Worm (Caenorhabditis elegans) whole organism, midembryonic: ENCODE results near the gene K04A8.20.

ENCODE experiments used
- T22C8.4 ChIP-seq: fragments of 200-800 bp; sonication (Bioruptor generic); IDR thresholded peaks from 2 replicates; pipeline ENCODE4 v1.3.6; 2022; ENCODE audit warnings: missing genetic modification characterization, missing compliant biosample characterization
- cog-1 ChIP-seq: sonication (generic microtip); optimal IDR thresholded peaks from 2 replicates; lab custom pipeline; 2016; ENCODE audit warnings: missing genetic modification characterization, missing compliant biosample characterization
- flt-1 ChIP-seq: fragments of 200-800 bp; sonication (Bioruptor generic); IDR thresholded peaks from 2 replicates; pipeline ENCODE4 v1.3.6; 2022; ENCODE audit warnings: missing genetic modification characterization, missing compliant biosample characterization
- klf-2 ChIP-seq: fragments of 200-800 bp; sonication (Bioruptor generic); conservative IDR thresholded peaks from 2 replicates; pipeline ENCODE4 v1.3.6; 2022; ENCODE audit warnings: missing genetic modification reagents, missing genetic modification characterization, missing compliant biosample characterization
- med-1 ChIP-seq: sonication (generic microtip); optimal IDR thresholded peaks from 2 replicates; lab custom pipeline; 2017; ENCODE audit warnings: missing genetic modification characterization, mild to moderate bottlenecking, missing compliant biosample characterization, antibody characterized with exemption, missing genetic modification reagents; ENCODE audit not compliant: insufficient read depth
- ref-1 ChIP-seq: fragments of 200-800 bp; sonication (Bioruptor generic); conservative IDR thresholded peaks from 2 replicates; pipeline ENCODE4 v1.3.6; 2022; ENCODE audit warnings: missing genetic modification reagents, missing genetic modification characterization, missing compliant biosample characterization
- tab-1 ChIP-seq: fragments of 200-800 bp; sonication (Bioruptor generic); IDR thresholded peaks from 2 replicates; pipeline ENCODE4 v1.3.6; 2022; ENCODE audit warnings: missing genetic modification characterization, missing compliant biosample characterization
- ztf-23 ChIP-seq: fragments of 200-800 bp; sonication (Bioruptor generic); IDR thresholded peaks from 2 replicates; pipeline ENCODE4 v1.3.6; 2022; ENCODE audit warnings: missing genetic modification reagents, missing genetic modification characterization, missing compliant biosample characterization
- ztf-29 ChIP-seq: fragments of 200-800 bp; sonication (Bioruptor generic); IDR thresholded peaks from 2 replicates; pipeline ENCODE4 v1.3.6; 2022; ENCODE audit warnings: missing genetic modification reagents, missing genetic modification characterization, missing compliant biosample characterization

K04A8.20 gene

DNA sequence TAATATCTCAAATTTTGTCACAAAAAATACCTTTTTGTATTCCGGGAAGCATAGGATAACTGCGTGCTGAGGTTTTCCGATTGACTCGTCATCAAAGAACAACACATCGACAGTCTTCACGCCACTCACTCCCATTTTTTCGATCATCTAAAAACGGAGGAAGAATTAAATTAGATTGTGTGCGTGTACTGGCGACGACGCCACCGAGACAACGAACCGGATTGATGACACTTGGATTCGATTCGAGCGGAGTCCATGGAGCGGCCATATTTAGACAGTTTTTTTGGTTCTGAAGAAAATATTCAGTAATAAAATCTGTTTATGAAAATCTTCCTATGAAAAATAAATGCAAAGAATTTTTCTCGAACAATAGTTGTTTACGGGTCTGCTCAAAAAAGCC, 38.1 kb upstream of the K04A8.20 start, which contains the start of gene ubh-1:
Gene ubh-1 (minus strand): TSS at position 289 of the 400 bp plus-strand sequence.
- no peak for TF ChIP-seq T22C8.4 (GFP tag; lab: Robert Waterston, UW)
- no peak for TF ChIP-seq tab-1 (GFP tag; lab: Robert Waterston, UW)
- no peak for TF ChIP-seq ref-1 (GFP tag; lab: Robert Waterston, UW)
- TF ChIP-seq klf-2 (GFP tag; lab: Robert Waterston, UW), result no peak
- no peak for TF ChIP-seq flt-1 (GFP tag; lab: Robert Waterston, UW)
- no peak for TF ChIP-seq cog-1 (tag; lab: Kevin White, UChicago)
- TF ChIP-seq ztf-23 (GFP tag; lab: Robert Waterston, UW), result no peak
- no peak for TF ChIP-seq med-1 (GFP tag; lab: Kevin White, UChicago)
- no peak for TF ChIP-seq ztf-29 (GFP tag; lab: Robert Waterston, UW)

DNA sequence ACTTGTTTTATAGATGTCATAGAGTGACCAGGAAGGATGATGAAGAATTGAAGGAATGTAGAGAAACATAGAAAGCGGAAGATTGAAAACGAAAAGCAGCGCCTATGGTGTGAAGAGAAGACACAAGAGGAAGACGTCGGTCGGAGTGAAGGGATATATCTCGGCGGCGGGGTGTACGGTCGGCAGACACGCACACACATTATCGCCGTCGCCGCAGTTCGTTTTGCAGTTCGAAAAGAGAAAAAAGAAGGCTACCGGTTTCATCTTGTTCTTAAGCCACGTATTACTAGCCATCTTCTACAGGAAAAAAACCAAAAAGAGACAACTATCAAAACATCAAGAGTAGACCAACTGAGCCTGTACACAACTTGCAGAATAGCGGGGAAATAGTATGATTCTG, 35.9 kb upstream of the K04A8.20 start:
- no peak for TF ChIP-seq med-1 (GFP tag; lab: Kevin White, UChicago)
- no peak for TF ChIP-seq ztf-23 (GFP tag; lab: Robert Waterston, UW)
- TF ChIP-seq ref-1 (GFP tag; lab: Robert Waterston, UW), result no peak
- TF ChIP-seq klf-2 (GFP tag; lab: Robert Waterston, UW), result no peak

DNA sequence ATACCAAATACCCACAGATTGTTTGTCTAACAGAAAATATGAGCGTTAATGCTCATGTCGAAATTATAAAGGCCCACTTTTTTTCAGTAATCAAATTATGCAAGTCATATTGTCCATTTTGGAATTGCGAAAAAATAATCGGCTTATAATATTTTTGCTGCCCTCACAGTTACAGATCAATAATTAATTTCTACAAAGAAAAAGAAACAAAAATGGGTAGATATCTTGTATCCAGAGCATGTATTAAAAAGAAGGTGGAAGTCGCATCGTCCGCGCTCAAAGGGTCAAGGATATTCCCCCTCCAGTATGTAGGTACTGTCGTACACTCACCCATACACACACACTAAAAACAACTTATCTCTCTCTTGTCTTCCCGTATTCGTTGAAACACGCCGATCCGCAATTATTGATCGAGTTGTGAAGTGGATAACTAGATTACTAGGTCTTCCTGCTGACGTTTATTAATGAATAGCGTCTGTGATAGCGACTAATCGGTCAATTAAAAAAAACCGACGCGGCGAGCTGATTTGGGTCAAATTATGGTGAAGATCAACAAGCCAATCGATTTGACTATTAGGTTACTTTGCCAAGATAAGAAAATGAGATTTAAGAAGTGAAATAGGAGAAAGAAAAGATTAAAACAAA, 35.3 kb upstream of the K04A8.20 start:
- TF ChIP-seq ztf-29 (GFP tag; lab: Robert Waterston, UW) (no peak), T22C8.4 (GFP tag; lab: Robert Waterston, UW) (0 out of 2 replicates have a peak, but pooled peaks have one; percentile 18)

DNA sequence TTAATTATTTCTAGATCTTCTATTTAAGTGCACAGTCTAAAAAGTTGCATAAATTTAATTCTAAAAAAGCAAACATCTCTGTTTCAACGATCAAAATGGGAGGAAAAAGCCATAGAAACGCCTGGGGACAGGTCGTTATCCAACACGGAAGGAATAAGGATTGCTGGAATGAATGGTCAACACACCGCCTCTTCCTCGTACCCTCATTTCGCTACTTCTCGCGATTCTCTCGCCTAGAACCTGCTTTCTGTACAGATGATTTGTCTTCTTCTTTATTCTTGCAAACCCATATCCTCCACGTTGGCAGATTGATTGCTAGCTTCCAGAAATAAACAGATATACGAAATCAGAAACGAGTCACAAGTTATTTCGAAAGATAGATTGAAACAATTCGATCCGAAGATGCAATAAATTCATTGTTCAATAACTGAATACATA, 34.3 kb upstream of the K04A8.20 start, which contains the start of gene dpy-11:
Gene dpy-11 (minus strand): TSS at position 354 of the 438 bp plus-strand sequence.
- TF ChIP-seq T22C8.4 (GFP tag; lab: Robert Waterston, UW), result no peak
- TF ChIP-seq ref-1 (GFP tag; lab: Robert Waterston, UW), result no peak
- TF ChIP-seq flt-1 (GFP tag; lab: Robert Waterston, UW), result no peak
- no peak for TF ChIP-seq ztf-23 (GFP tag; lab: Robert Waterston, UW)
- no peak for TF ChIP-seq cog-1 (tag; lab: Kevin White, UChicago)
- TF ChIP-seq ztf-29 (GFP tag; lab: Robert Waterston, UW), result no peak
- TF ChIP-seq med-1 (GFP tag; lab: Kevin White, UChicago), result no peak
- no peak for TF ChIP-seq tab-1 (GFP tag; lab: Robert Waterston, UW)
- TF ChIP-seq klf-2 (GFP tag; lab: Robert Waterston, UW), result no peak

ce11 chrV:6515344-6515743, 33.9 kb upstream of the K04A8.20 start:
- TF ChIP-seq flt-1 (GFP tag; lab: Robert Waterston, UW) (no peak), klf-2 (GFP tag; lab: Robert Waterston, UW) (no peak), ztf-29 (GFP tag; lab: Robert Waterston, UW) (no peak), T22C8.4 (GFP tag; lab: Robert Waterston, UW) (no peak), med-1 (GFP tag; lab: Kevin White, UChicago) (no peak), tab-1 (GFP tag; lab: Robert Waterston, UW) (no peak), cog-1 (tag; lab: Kevin White, UChicago) (no peak), ref-1 (GFP tag; lab: Robert Waterston, UW) (no peak), ztf-23 (GFP tag; lab: Robert Waterston, UW) (no peak)

DNA sequence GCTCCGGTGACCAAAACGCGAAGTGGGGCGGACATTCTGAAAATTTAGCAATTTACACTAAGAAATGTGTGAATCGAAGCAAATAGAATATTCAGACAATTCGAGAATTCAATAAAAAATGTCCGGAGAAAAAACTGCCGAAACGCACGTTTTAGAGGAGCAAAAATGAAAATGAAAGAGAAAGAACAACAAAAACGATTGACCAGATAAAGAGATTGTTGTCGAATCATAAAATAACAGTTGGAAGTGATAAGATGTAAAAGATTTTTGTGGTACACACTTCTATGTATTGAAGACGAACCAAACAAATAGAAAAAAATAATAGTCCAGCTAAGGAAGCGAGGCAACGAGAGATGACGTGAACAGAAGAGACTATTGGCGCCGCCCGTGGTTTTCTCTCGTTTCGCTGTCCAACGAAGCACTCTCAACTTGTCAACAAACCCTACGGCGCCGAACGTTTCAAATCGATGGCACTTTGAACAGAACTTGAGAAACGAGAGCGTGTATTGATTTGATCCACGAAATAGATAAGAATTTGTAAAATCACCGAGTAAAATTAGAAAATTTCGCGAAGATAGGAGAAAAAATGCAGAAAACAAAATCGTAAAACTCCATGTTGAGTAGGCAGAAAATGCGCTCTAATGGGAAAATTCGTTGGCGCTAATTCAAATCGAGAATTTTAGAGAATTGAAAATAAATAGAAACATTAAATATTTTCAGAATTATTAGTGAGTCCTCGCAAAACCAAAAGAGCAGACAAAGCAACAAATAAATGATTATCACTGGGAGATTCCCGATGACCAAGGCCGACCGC, 32.5 kb upstream of the K04A8.20 start, which contains the start of gene mdh-1:
Gene mdh-1 (minus strand): TSS at position 36 of the 814 bp plus-strand sequence.
- TF ChIP-seq tab-1 (GFP tag; lab: Robert Waterston, UW) (no peak), med-1 (GFP tag; lab: Kevin White, UChicago) (no peak), ref-1 (GFP tag; lab: Robert Waterston, UW) (no peak), ztf-23 (GFP tag; lab: Robert Waterston, UW) (no peak), ztf-29 (GFP tag; lab: Robert Waterston, UW) (no peak), klf-2 (GFP tag; lab: Robert Waterston, UW) (no peak), flt-1 (GFP tag; lab: Robert Waterston, UW) (no peak), cog-1 (tag; lab: Kevin White, UChicago) (no peak), T22C8.4 (GFP tag; lab: Robert Waterston, UW) (no peak)

- TF ChIP-seq ztf-29 (GFP tag; lab: Robert Waterston, UW) (no peak), T22C8.4 (GFP tag; lab: Robert Waterston, UW) (no peak), ztf-23 (GFP tag; lab: Robert Waterston, UW) (no peak), ref-1 (GFP tag; lab: Robert Waterston, UW) (no peak), med-1 (GFP tag; lab: Kevin White, UChicago) (no peak), tab-1 (GFP tag; lab: Robert Waterston, UW) (no peak), klf-2 (GFP tag; lab: Robert Waterston, UW) (no peak), cog-1 (tag; lab: Kevin White, UChicago) (no peak), flt-1 (GFP tag; lab: Robert Waterston, UW) (no peak)
These were observed 31.7 kb upstream of the K04A8.20 start for ce11 chrV:6517305-6518224.

ce11 chrV:6518225-6518396, 31.1 kb upstream of the K04A8.20 start, which contains the start of gene F46E10.3:
Gene F46E10.3 (plus strand): TSS chrV:6518297.
- TF ChIP-seq flt-1 (GFP tag; lab: Robert Waterston, UW), result no peak
- TF ChIP-seq cog-1 (tag; lab: Kevin White, UChicago), result no peak
- TF ChIP-seq T22C8.4 (GFP tag; lab: Robert Waterston, UW), result no peak
- TF ChIP-seq ref-1 (GFP tag; lab: Robert Waterston, UW), result no peak
- TF ChIP-seq med-1 (GFP tag; lab: Kevin White, UChicago), result no peak
- no peak for TF ChIP-seq ztf-29 (GFP tag; lab: Robert Waterston, UW)
- TF ChIP-seq ztf-23 (GFP tag; lab: Robert Waterston, UW), result no peak
- no peak for TF ChIP-seq klf-2 (GFP tag; lab: Robert Waterston, UW)
- no peak for TF ChIP-seq tab-1 (GFP tag; lab: Robert Waterston, UW)
